Worm (Caenorhabditis elegans): ENCODE results near the gene thk-1.

thk-1 gene

ce11 chrIV:10243276-10243675 lies 38.1 kb downstream of the thk-1 start, which contains the start of gene tkt-1:
TSS of gene tkt-1 (plus strand) at chrIV:10243612.
- no peak for TF ChIP-seq R02D3.7 (tag; optimal IDR thresholded peaks at IDR 0.05)
- no peak for TF ChIP-seq egl-27 (tag; optimal IDR thresholded peaks at IDR 0.05)
- TF ChIP-seq tbx-2 (tag; optimal IDR thresholded peaks at IDR 0.05): no peak
- peak; percentile 55 for TF ChIP-seq jun-1 (tag; optimal IDR thresholded peaks at IDR 0.05)
- TF ChIP-seq ztf-11 (tag; optimal IDR thresholded peaks at IDR 0.05): no peak
- TF ChIP-seq nhr-76 (tag; optimal IDR thresholded peaks at IDR 0.05): no peak
- no peak for TF ChIP-seq lin-15B (tag; optimal IDR thresholded peaks at IDR 0.05)
- TF ChIP-seq lin-39 (tag; optimal IDR thresholded peaks at IDR 0.05): no peak
- no peak for TF ChIP-seq nhr-67 (tag; optimal IDR thresholded peaks at IDR 0.05)
- no peak for TF ChIP-seq mdl-1 (tag; optimal IDR thresholded peaks at IDR 0.05)
- no peak for TF ChIP-seq ceh-9 (tag; optimal IDR thresholded peaks at IDR 0.05)
- no peak for TF ChIP-seq ZK546.5 (tag; optimal IDR thresholded peaks at IDR 0.05)
- no peak for TF ChIP-seq ceh-82 (tag; optimal IDR thresholded peaks at IDR 0.05)
- peak; percentile 92 for TF ChIP-seq elt-2 (tag; optimal IDR thresholded peaks at IDR 0.05)
- TF ChIP-seq lsy-12 (tag; optimal IDR thresholded peaks at IDR 0.05): no peak
- TF ChIP-seq nhr-77 (tag; optimal IDR thresholded peaks at IDR 0.05): no peak
- TF ChIP-seq pha-4 (tag; optimal IDR thresholded peaks at IDR 0.05): peak; percentile 19
- no peak for TF ChIP-seq nhr-12 (tag; optimal IDR thresholded peaks at IDR 0.05)
- no peak for TF ChIP-seq ztf-4 (tag; optimal IDR thresholded peaks at IDR 0.05)
- TF ChIP-seq pqm-1 (tag; optimal IDR thresholded peaks at IDR 0.05): peak; percentile 88
- no peak for TF ChIP-seq elt-1 (tag; optimal IDR thresholded peaks at IDR 0.05)
- no peak for TF ChIP-seq fkh-2 (tag; optimal IDR thresholded peaks at IDR 0.05)
- TF ChIP-seq sea-2 (GFP tag; optimal IDR thresholded peaks at IDR 0.05): no peak
- TF ChIP-seq ceh-16 (tag; optimal IDR thresholded peaks at IDR 0.05): no peak
- TF ChIP-seq zag-1 (tag; optimal IDR thresholded peaks at IDR 0.05): no peak
- no peak for TF ChIP-seq unc-39 (tag; optimal IDR thresholded peaks at IDR 0.05)
- TF ChIP-seq aly-2 (tag; optimal IDR thresholded peaks at IDR 0.05): no peak
- TF ChIP-seq elt-3 (tag; optimal IDR thresholded peaks at IDR 0.05): peak in 1 of 3 experiments; percentile 85
- TF ChIP-seq nhr-43 (tag; optimal IDR thresholded peaks at IDR 0.05; ENCODE audit: poor library complexity, severe bottlenecking): no peak
- TF ChIP-seq unc-62 (GFP tag; optimal IDR thresholded peaks at IDR 0.05): no peak
- TF ChIP-seq snpc-4 (tag; optimal IDR thresholded peaks at IDR 0.05): no peak

- TF ChIP-seq daf-12 (tag; optimal IDR thresholded peaks at IDR 0.05) (no peak), nfya-1 (tag; optimal IDR thresholded peaks at IDR 0.05; ENCODE audit: insufficient read depth) (peak; percentile 12), snpc-4 (tag; optimal IDR thresholded peaks at IDR 0.05) (no peak), pha-4 (tag; optimal IDR thresholded peaks at IDR 0.05) (peak; percentile 65), nhr-43 (tag; optimal IDR thresholded peaks at IDR 0.05; ENCODE audit: poor library complexity, severe bottlenecking) (no peak), nhr-77 (tag; optimal IDR thresholded peaks at IDR 0.05) (no peak), jun-1 (tag; optimal IDR thresholded peaks at IDR 0.05) (no peak), ceh-16 (tag; optimal IDR thresholded peaks at IDR 0.05) (no peak), nhr-25 (tag; optimal IDR thresholded peaks at IDR 0.05) (peak; percentile 41), lin-39 (tag; optimal IDR thresholded peaks at IDR 0.05) (peak; percentile 4), egl-5 (tag; optimal IDR thresholded peaks at IDR 0.05) (no peak), lin-15B (tag; optimal IDR thresholded peaks at IDR 0.05) (peak; percentile 38), nhr-23 (tag; optimal IDR thresholded peaks at IDR 0.05) (peak; percentile 8), skn-1 (tag; optimal IDR thresholded peaks at IDR 0.05) (no peak), ceh-9 (tag; optimal IDR thresholded peaks at IDR 0.05) (no peak), ztf-11 (tag; optimal IDR thresholded peaks at IDR 0.05) (no peak), fkh-10 (GFP tag; optimal IDR thresholded peaks at IDR 0.05) (no peak), ceh-82 (tag; optimal IDR thresholded peaks at IDR 0.05) (no peak)
These were observed 38.8 kb downstream of the thk-1 start for ce11 chrIV:10242458-10243123.

DNA sequence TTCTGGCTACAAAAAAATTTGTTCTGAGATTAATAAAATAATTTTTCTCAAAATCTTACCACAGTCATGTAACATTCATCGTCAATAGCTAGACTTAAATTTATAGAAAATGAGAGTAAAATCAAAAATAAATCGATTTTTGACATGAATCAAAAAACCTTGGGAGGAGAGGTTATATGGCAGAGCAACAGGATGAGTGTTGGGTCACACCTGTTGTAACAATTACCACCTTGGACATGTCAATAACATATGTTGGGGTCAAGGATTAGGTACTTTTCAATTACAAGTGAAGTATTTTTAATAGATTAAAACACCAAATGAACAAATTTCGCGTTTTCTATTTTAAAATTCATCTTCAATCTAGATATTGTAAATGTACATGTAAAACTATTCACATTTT lies 39.7 kb downstream of the thk-1 start, which contains the start of gene lipl-7:
TSS of gene lipl-7 (minus strand) at position 165 of the 400 bp plus-strand sequence.
- TF ChIP-seq jun-1 (tag; optimal IDR thresholded peaks at IDR 0.05) (no peak), mdl-1 (tag; optimal IDR thresholded peaks at IDR 0.05) (no peak), mml-1 (tag; optimal IDR thresholded peaks at IDR 0.05) (no peak), ama-1 (optimal IDR thresholded peaks at IDR 0.05) (no peak), lsy-12 (tag; optimal IDR thresholded peaks at IDR 0.05) (no peak), tbx-2 (tag; optimal IDR thresholded peaks at IDR 0.05) (no peak), aly-2 (tag; optimal IDR thresholded peaks at IDR 0.05) (no peak), fkh-10 (GFP tag; optimal IDR thresholded peaks at IDR 0.05) (no peak), elt-1 (tag; optimal IDR thresholded peaks at IDR 0.05) (no peak), eor-1 (tag; optimal IDR thresholded peaks at IDR 0.05) (no peak), ceh-28 (tag; optimal IDR thresholded peaks at IDR 0.05) (no peak), pqm-1 (tag; optimal IDR thresholded peaks at IDR 0.05) (no peak), nhr-11 (tag; optimal IDR thresholded peaks at IDR 0.05) (no peak), nhr-12 (tag; optimal IDR thresholded peaks at IDR 0.05) (no peak), fos-1 (tag; optimal IDR thresholded peaks at IDR 0.05) (no peak), snpc-4 (tag; optimal IDR thresholded peaks at IDR 0.05) (no peak), fkh-2 (tag; optimal IDR thresholded peaks at IDR 0.05) (no peak), unc-62 (GFP tag; optimal IDR thresholded peaks at IDR 0.05) (no peak), elt-3 (tag; optimal IDR thresholded peaks at IDR 0.05) (no peak), egl-5 (tag; optimal IDR thresholded peaks at IDR 0.05) (no peak)

Data from whole organism, L3 larva.